Fruit fly (Drosophila melanogaster) whole organism, embryonic: Measurements from ENCODE around the gene CG10343.

ENCODE experiments used
- C15 ChIP-seq: fragments of 200-800 bp; sonication (Bioruptor generic); IDR thresholded peaks from 3 replicates; pipeline ENCODE4 v1.3.6; 2022; ENCODE audit warnings: missing biosample characterization, missing genetic modification characterization
- CG11695 ChIP-seq: fragments of 200-800 bp; sonication (Bioruptor generic); IDR thresholded peaks from 3 replicates; pipeline ENCODE4 v1.3.6; 2022; ENCODE audit warnings: missing biosample characterization, missing genetic modification characterization
- CG12104 ChIP-seq: fragments of 200-800 bp; sonication (Bioruptor generic); optimal IDR thresholded peaks from 3 replicates; lab custom pipeline; 2016; ENCODE audit warnings: missing biosample characterization, missing genetic modification characterization
- CG12391 ChIP-seq: fragments of 200-800 bp; sonication (Bioruptor generic); optimal IDR thresholded peaks from 3 replicates; lab custom pipeline; 2018; ENCODE audit warnings: missing biosample characterization, mild to moderate bottlenecking, missing genetic modification characterization, moderate library complexity
- CG14441 ChIP-seq: fragments of 200-800 bp; sonication (Bioruptor generic); IDR thresholded peaks from 2 replicates; pipeline ENCODE4 v1.3.6; 2022; ENCODE audit warnings: missing biosample characterization, missing genetic modification characterization
- CG15011 ChIP-seq: fragments of 200-800 bp; sonication (Bioruptor generic); optimal IDR thresholded peaks from 3 replicates; lab custom pipeline; 2018; ENCODE audit warnings: missing biosample characterization, mild to moderate bottlenecking, missing genetic modification characterization
- CG17385 ChIP-seq: fragments of 200-800 bp; sonication (Bioruptor generic); optimal IDR thresholded peaks from 3 replicates; lab custom pipeline; 2018; ENCODE audit warnings: missing biosample characterization, mild to moderate bottlenecking, missing genetic modification characterization
- CG18619 ChIP-seq: fragments of 200-800 bp; sonication (Bioruptor generic); optimal IDR thresholded peaks from 3 replicates; lab custom pipeline; 2017; ENCODE audit warnings: missing biosample characterization, mild to moderate bottlenecking, missing genetic modification characterization
- CG2120 ChIP-seq: fragments of 200-800 bp; sonication (Bioruptor generic); optimal IDR thresholded peaks from 3 replicates; lab custom pipeline; 2016; ENCODE audit warnings: missing biosample characterization, missing genetic modification characterization
- CG2199 ChIP-seq: fragments of 200-800 bp; sonication (Bioruptor generic); IDR thresholded peaks from 3 replicates; pipeline ENCODE4 v1.3.6; 2022; ENCODE audit warnings: missing biosample characterization, missing genetic modification characterization
- CG30403 ChIP-seq: fragments of 200-800 bp; sonication (Bioruptor generic); optimal IDR thresholded peaks from 3 replicates; lab custom pipeline; 2016; ENCODE audit warnings: missing biosample characterization, missing genetic modification characterization
- CG34376 ChIP-seq: fragments of 200-800 bp; sonication (Bioruptor generic); optimal IDR thresholded peaks from 2 replicates; lab custom pipeline; 2018; ENCODE audit warnings: missing biosample characterization, mild to moderate bottlenecking, missing genetic modification characterization
- CG4328 ChIP-seq: fragments of 200-800 bp; sonication (Bioruptor generic); optimal IDR thresholded peaks from 3 replicates; lab custom pipeline; 2017; ENCODE audit warnings: missing biosample characterization, missing genetic modification reagents, missing genetic modification characterization
- CG4424 ChIP-seq: fragments of 200-800 bp; sonication (Bioruptor generic); optimal IDR thresholded peaks from 3 replicates; lab custom pipeline; 2016; ENCODE audit warnings: missing biosample characterization, missing genetic modification characterization
- CG4730 ChIP-seq: fragments of 200-800 bp; sonication (Bioruptor generic); IDR thresholded peaks from 2 replicates; pipeline ENCODE4 v1.3.6; 2022; ENCODE audit warnings: missing biosample characterization, missing genetic modification characterization
- CG7357 ChIP-seq: fragments of 200-800 bp; sonication (Bioruptor generic); IDR thresholded peaks from 3 replicates; pipeline ENCODE4 v1.3.6; 2022; ENCODE audit warnings: missing biosample characterization, missing genetic modification characterization
- CG7786 ChIP-seq: fragments of 200-800 bp; sonication (Bioruptor generic); optimal IDR thresholded peaks from 2 replicates; lab custom pipeline; 2016; ENCODE audit warnings: missing biosample characterization, missing genetic modification characterization
- CG9727 ChIP-seq: fragments of 200-800 bp; sonication (Bioruptor generic); optimal IDR thresholded peaks from 3 replicates; lab custom pipeline; 2017; ENCODE audit warnings: missing biosample characterization, mild to moderate bottlenecking, missing genetic modification characterization
- Chrac-16 ChIP-seq: fragments of 200-800 bp; sonication (Bioruptor generic); optimal IDR thresholded peaks from 3 replicates; lab custom pipeline; 2016; ENCODE audit warnings: missing biosample characterization, missing genetic modification characterization
- Gug ChIP-seq: fragments of 200-800 bp; sonication (Bioruptor generic); IDR thresholded peaks from 4 replicates; pipeline ENCODE4 v1.3.6; 2022; ENCODE audit warnings: missing biosample characterization, missing genetic modification characterization
- Hr39 ChIP-seq: fragments of >200 bp; optimal IDR thresholded peaks from 2 replicates; lab custom pipeline; 2017
- Hsf ChIP-seq: fragments of 200-800 bp; sonication (Bioruptor generic); optimal IDR thresholded peaks from 3 replicates; lab custom pipeline; 2016; ENCODE audit warnings: missing biosample characterization, missing genetic modification characterization
- Med ChIP-seq: fragments of 200-800 bp; sonication (Bioruptor generic); peaks from one replicate; lab custom pipeline; 2016; ENCODE audit warnings: missing biosample characterization, missing genetic modification characterization, mild to moderate bottlenecking, inconsistent platforms, moderate library complexity
- NfI ChIP-seq: fragments of 200-800 bp; sonication (Bioruptor generic); optimal IDR thresholded peaks from 3 replicates; lab custom pipeline; 2018; ENCODE audit warnings: missing biosample characterization, mild to moderate bottlenecking, missing genetic modification characterization, moderate library complexity
- Poxn ChIP-seq: fragments of 200-800 bp; sonication (Bioruptor generic); IDR thresholded peaks from 2 replicates; pipeline ENCODE4 v1.3.6; 2022; ENCODE audit warnings: missing biosample characterization, missing genetic modification characterization
- Ptx1 ChIP-seq: fragments of 200-800 bp; sonication (Bioruptor generic); IDR thresholded peaks from 2 replicates; pipeline ENCODE4 v1.3.6; 2022; ENCODE audit warnings: missing biosample characterization, missing genetic modification characterization
- Spps ChIP-seq: fragments of 200-800 bp; sonication (Bioruptor generic); optimal IDR thresholded peaks from 2 replicates; lab custom pipeline; 2018; ENCODE audit warnings: missing biosample characterization, mild to moderate bottlenecking, missing genetic modification characterization
- YL-1 ChIP-seq: fragments of 200-800 bp; sonication (Bioruptor generic); optimal IDR thresholded peaks from 3 replicates; lab custom pipeline; 2017; ENCODE audit warnings: missing biosample characterization, mild to moderate bottlenecking, missing genetic modification characterization
- aop ChIP-seq: fragments of 200-800 bp; sonication (Bioruptor generic); IDR thresholded peaks from 2 replicates; pipeline ENCODE4 v1.3.6; 2022; ENCODE audit warnings: missing biosample characterization, missing genetic modification characterization
- caup ChIP-seq: fragments of 200-800 bp; sonication (Bioruptor generic); optimal IDR thresholded peaks from 3 replicates; lab custom pipeline; 2017; ENCODE audit warnings: missing biosample characterization, mild to moderate bottlenecking, missing genetic modification characterization, moderate library complexity; ENCODE audit not compliant: severe bottlenecking
- chn ChIP-seq: fragments of 200-800 bp; sonication (Bioruptor generic); optimal IDR thresholded peaks from 2 replicates; lab custom pipeline; 2016; ENCODE audit warnings: missing biosample characterization, missing genetic modification characterization
- ci ChIP-seq: fragments of 200-800 bp; sonication (Bioruptor generic); IDR thresholded peaks from 3 replicates; pipeline ENCODE4 v1.3.6; 2022; ENCODE audit warnings: missing biosample characterization, missing genetic modification characterization
- ewg ChIP-seq: fragments of 200-800 bp; sonication (Bioruptor generic); optimal IDR thresholded peaks from 3 replicates; lab custom pipeline; 2017; ENCODE audit warnings: mild to moderate bottlenecking, missing biosample characterization, missing genetic modification reagents, missing genetic modification characterization
- ken ChIP-seq: fragments of 200-800 bp; sonication (Bioruptor generic); IDR thresholded peaks from 3 replicates; pipeline ENCODE4 v1.3.6; 2022; ENCODE audit warnings: missing biosample characterization, missing genetic modification characterization
- lilli ChIP-seq: fragments of 200-800 bp; sonication (Bioruptor generic); optimal IDR thresholded peaks from 3 replicates; lab custom pipeline; 2016; ENCODE audit warnings: missing biosample characterization, missing genetic modification characterization
- lmd ChIP-seq: fragments of 200-800 bp; sonication (Bioruptor generic); IDR thresholded peaks from 2 replicates; pipeline ENCODE4 v1.3.6; 2022; ENCODE audit warnings: missing biosample characterization, missing genetic modification characterization
- maf-S ChIP-seq: fragments of 200-800 bp; sonication (Bioruptor generic); optimal IDR thresholded peaks from 2 replicates; lab custom pipeline; 2016; ENCODE audit warnings: missing biosample characterization, missing genetic modification characterization
- mam ChIP-seq: fragments of 200-800 bp; sonication (Bioruptor generic); optimal IDR thresholded peaks from 3 replicates; lab custom pipeline; 2016; ENCODE audit warnings: missing biosample characterization, missing genetic modification characterization
- nerfin-1 ChIP-seq: fragments of 200-800 bp; sonication (Bioruptor generic); optimal IDR thresholded peaks from 3 replicates; lab custom pipeline; 2019; ENCODE audit warnings: missing biosample characterization, mild to moderate bottlenecking, missing genetic modification characterization, moderate library complexity
- nmo ChIP-seq: fragments of 200-800 bp; sonication (Bioruptor generic); optimal IDR thresholded peaks from 2 replicates; lab custom pipeline; 2018; ENCODE audit warnings: missing biosample characterization, mild to moderate bottlenecking, missing genetic modification characterization, moderate library complexity
- oc ChIP-seq: fragments of 200-800 bp; sonication (Bioruptor generic); optimal IDR thresholded peaks from 2 replicates; lab custom pipeline; 2018; ENCODE audit warnings: missing biosample characterization, mild to moderate bottlenecking, missing genetic modification characterization, moderate library complexity
- phol ChIP-seq: fragments of 200-800 bp; sonication (Bioruptor generic); optimal IDR thresholded peaks from 3 replicates; lab custom pipeline; 2018; ENCODE audit warnings: missing biosample characterization, mild to moderate bottlenecking, missing genetic modification characterization, moderate library complexity
- prd ChIP-seq, 3 experiments: fragments of >200 bp in 2 of 3; fragments of 200-800 bp in 1 of 3; sonication (Bioruptor generic) in 1 of 3; optimal IDR thresholded peaks in 2 of 3; IDR thresholded peaks in 1 of 3; 2 replicates in 2 of 3; 3 replicates in 1 of 3; pipeline versions ENCODE4 v1.3.6 to Lab custom; 2017 to 2022; ENCODE audit warnings: missing biosample characterization in 1 of 3, missing genetic modification characterization in 1 of 3
- ranshi ChIP-seq: fragments of 200-800 bp; sonication (Bioruptor generic); IDR thresholded peaks from 2 replicates; pipeline ENCODE4 v1.3.6; 2022; ENCODE audit warnings: missing biosample characterization, missing genetic modification characterization
- shn ChIP-seq: fragments of 200-800 bp; sonication (Bioruptor generic); optimal IDR thresholded peaks from 3 replicates; lab custom pipeline; 2016; ENCODE audit warnings: missing biosample characterization, missing genetic modification characterization
- slbo ChIP-seq: fragments of 200-800 bp; sonication (Bioruptor generic); IDR thresholded peaks from 2 replicates; pipeline ENCODE4 v1.3.6; 2022; ENCODE audit warnings: missing biosample characterization, missing genetic modification characterization
- sob ChIP-seq: fragments of 200-800 bp; sonication (Bioruptor generic); IDR thresholded peaks from 2 replicates; pipeline ENCODE4 v1.3.6; 2022; ENCODE audit warnings: missing biosample characterization, missing genetic modification characterization

Gene CG10343

dm6 chr2L:18676948-18677820 is 26.1 kb upstream of the CG10343 start, which contains the start of the genes Mst36Fa and CG31751 (continued):
- TF ChIP-seq prd (optimal IDR thresholded peaks at IDR 0.05; lab: Kevin White, UChicago) (no peak), prd (GFP tag; IDR thresholded peaks at IDR 0.05; lab: Robert Waterston, UW) (no peak), sob (GFP tag; lab: Robert Waterston, UW) (peak; percentile 79), ken (peak; percentile 4; the same call in 1 of the 3 replicates), aop (no peak), CG12391 (tag; lab: Kevin White, UChicago) (peak; percentile 44), oc (tag; lab: Kevin White, UChicago) (peak; percentile 35), Poxn (GFP tag; lab: Robert Waterston, UW) (no peak), chn (GFP tag; lab: Kevin White, UChicago) (peak; percentile 34), CG4730 (GFP tag; lab: Robert Waterston, UW) (no peak), maf-S (peak; percentile 75), CG34376 (GFP tag; lab: Kevin White, UChicago) (peak; percentile 90), Hr39 (no peak), C15 (GFP tag; lab: Robert Waterston, UW) (no peak), CG4424 (GFP tag; lab: Kevin White, UChicago) (peak; percentile 53), Spps (no peak)

DNA sequence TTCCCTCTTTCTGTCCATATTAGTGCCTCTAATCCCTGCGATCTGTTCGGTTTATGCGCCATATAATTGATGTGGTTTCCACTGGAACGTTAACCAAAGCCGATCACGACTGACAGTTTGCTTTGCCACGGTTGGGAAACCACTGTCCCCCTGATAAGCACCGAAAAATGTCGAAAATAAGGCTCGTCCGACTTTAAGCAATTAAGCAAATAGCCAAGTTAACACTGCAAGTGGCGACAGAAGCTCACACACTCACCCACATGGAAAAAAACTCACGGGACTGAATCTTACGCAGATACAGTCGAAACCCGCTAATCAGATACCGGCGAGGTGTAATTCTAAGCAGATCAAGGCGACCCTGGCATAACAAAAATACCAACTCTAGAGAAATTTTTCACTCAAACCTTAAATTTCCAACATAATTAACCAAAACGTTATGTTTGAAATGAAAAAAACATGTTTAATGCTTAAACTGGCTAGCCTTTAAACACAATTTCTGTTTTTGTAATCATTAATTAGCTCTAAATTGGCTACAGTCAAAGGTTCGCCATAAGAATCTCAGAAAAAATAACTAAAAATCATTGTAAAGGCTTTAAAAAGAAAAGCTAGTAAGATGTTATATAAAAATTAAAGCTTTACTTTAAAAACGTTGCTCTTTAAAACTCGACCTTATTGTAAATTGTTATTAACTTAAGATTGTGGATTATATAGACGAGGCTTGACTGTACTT is 25.2 kb upstream of the CG10343 start:
- TF ChIP-seq CG7357 (GFP tag; lab: Robert Waterston, UW) = no peak
- peak; percentile 38 for TF ChIP-seq CG30403 (GFP tag; lab: Kevin White, UChicago)
- TF ChIP-seq CG2199 (GFP tag; lab: Robert Waterston, UW) = no peak
- peak; percentile 33 for TF ChIP-seq CG7786 (GFP tag; lab: Kevin White, UChicago)
- TF ChIP-seq phol = peak; percentile 13
- peak; percentile 20 for TF ChIP-seq lilli (GFP tag; lab: Kevin White, UChicago)
- TF ChIP-seq shn (GFP tag; lab: Kevin White, UChicago) = no peak
- TF ChIP-seq CG34376 (GFP tag; lab: Kevin White, UChicago) = no peak
- no peak for TF ChIP-seq Gug
- 0 out of 3 replicates have a peak, but pooled peaks have one; percentile 18 for TF ChIP-seq CG11695 (GFP tag; lab: Robert Waterston, UW)
- 0 out of 2 replicates have a peak, but pooled peaks have one; percentile 31 for TF ChIP-seq ranshi (GFP tag; lab: Robert Waterston, UW)
- peak; percentile 69 for TF ChIP-seq Med (GFP tag; lab: Kevin White, UChicago)
- 0 out of 2 replicates have a peak, but pooled peaks have one; percentile 10 for TF ChIP-seq CG14441 (GFP tag; lab: Robert Waterston, UW)
- TF ChIP-seq ewg = no peak
- peak; percentile 15 for TF ChIP-seq Chrac-16 (GFP tag; lab: Kevin White, UChicago)
- peak; percentile 12 for TF ChIP-seq nmo (GFP tag; lab: Kevin White, UChicago)
- peak; percentile 33 for TF ChIP-seq NfI (GFP tag; lab: Kevin White, UChicago)
- no peak for TF ChIP-seq nerfin-1 (tag; lab: Kevin White, UChicago)
- no peak for TF ChIP-seq caup (GFP tag; lab: Kevin White, UChicago)
- TF ChIP-seq mam = peak; percentile 28
- TF ChIP-seq CG4328 (GFP tag; lab: Kevin White, UChicago) = peak; percentile 12
- TF ChIP-seq CG15011 (GFP tag; lab: Kevin White, UChicago) = peak; percentile 12
- peak; percentile 20 for TF ChIP-seq CG17385
- peak; percentile 43; the same call in 1 of the 2 replicates for TF ChIP-seq Ptx1 (GFP tag; lab: Robert Waterston, UW)
- peak; percentile 9 for TF ChIP-seq CG18619 (GFP tag; lab: Kevin White, UChicago)
- TF ChIP-seq ci (GFP tag; lab: Robert Waterston, UW) = 0 out of 3 replicates have a peak, but pooled peaks have one; percentile 31
- TF ChIP-seq YL-1 (GFP tag; lab: Kevin White, UChicago) = no peak
- TF ChIP-seq Hsf (GFP tag; lab: Kevin White, UChicago) = peak; percentile 2
- TF ChIP-seq lmd = peak; percentile 7; the same call in 1 of the 2 replicates
- TF ChIP-seq slbo (GFP tag; lab: Robert Waterston, UW) = peak; percentile 31
- TF ChIP-seq CG2120 (GFP tag; lab: Kevin White, UChicago) = peak; percentile 53
- TF ChIP-seq CG12104 (GFP tag; lab: Kevin White, UChicago) = peak; percentile 5
- peak; percentile 22 for TF ChIP-seq CG9727 (GFP tag; lab: Kevin White, UChicago)
